Worm (Caenorhabditis elegans) whole organism, late embryonic: ENCODE measurements around the gene natc-1.

ENCODE experiments used
- C08G9.2 ChIP-seq: sonication (generic microtip); optimal IDR thresholded peaks from 2 replicates; lab custom pipeline; 2016; ENCODE audit warnings: mild to moderate bottlenecking, missing genetic modification characterization, moderate library complexity, missing compliant biosample characterization
- K02D7.2 ChIP-seq: sonication (generic microtip); optimal IDR thresholded peaks from 2 replicates; lab custom pipeline; 2017; ENCODE audit warnings: mild to moderate bottlenecking, missing genetic modification characterization, missing compliant biosample characterization
- K09A11.1 ChIP-seq: sonication (generic microtip); optimal IDR thresholded peaks from 2 replicates; lab custom pipeline; 2017; ENCODE audit warnings: antibody characterized with exemption, mild to moderate bottlenecking, missing genetic modification characterization, missing compliant biosample characterization; ENCODE audit not compliant: insufficient read depth
- Y22D7AL.16 ChIP-seq: sonication (generic microtip); optimal IDR thresholded peaks from 2 replicates; lab custom pipeline; 2016; ENCODE audit warnings: missing genetic modification characterization, missing compliant biosample characterization
- ama-1 ChIP-seq: fragments of 150-350 bp; optimal IDR thresholded peaks from 2 replicates; lab custom pipeline; 2014
- ceh-19 ChIP-seq: fragments of 200-800 bp; sonication (Bioruptor generic); optimal IDR thresholded peaks from 2 replicates; lab custom pipeline; 2018; ENCODE audit warnings: mild to moderate bottlenecking, missing genetic modification characterization, missing compliant biosample characterization
- ceh-31 ChIP-seq: sonication (generic microtip); optimal IDR thresholded peaks from 2 replicates; lab custom pipeline; 2016; ENCODE audit warnings: missing genetic modification characterization, missing compliant biosample characterization
- ceh-48 ChIP-seq: sonication (generic microtip); optimal IDR thresholded peaks from 2 replicates; lab custom pipeline; 2016; ENCODE audit warnings: missing genetic modification characterization, inconsistent platforms, missing compliant biosample characterization
- ceh-6 ChIP-seq: fragments of 200-800 bp; sonication (Bioruptor generic); optimal IDR thresholded peaks from 2 replicates; lab custom pipeline; 2018; ENCODE audit warnings: mild to moderate bottlenecking, missing genetic modification characterization, missing compliant biosample characterization
- ceh-9 ChIP-seq: sonication (generic microtip); optimal IDR thresholded peaks from 2 replicates; lab custom pipeline; 2016; ENCODE audit warnings: mild to moderate bottlenecking, missing genetic modification characterization, inconsistent platforms, missing compliant biosample characterization
- che-1 ChIP-seq: sonication (generic microtip); optimal IDR thresholded peaks from 2 replicates; lab custom pipeline; 2016; ENCODE audit warnings: mild to moderate bottlenecking, missing genetic modification characterization, missing compliant biosample characterization
- dve-1 ChIP-seq: sonication (generic microtip); optimal IDR thresholded peaks from 2 replicates; lab custom pipeline; 2017; ENCODE audit warnings: antibody characterized with exemption, mild to moderate bottlenecking, missing genetic modification characterization, missing compliant biosample characterization
- ets-4 ChIP-seq: sonication (generic microtip); optimal IDR thresholded peaks from 2 replicates; lab custom pipeline; 2016; ENCODE audit warnings: missing genetic modification characterization, missing compliant biosample characterization
- fax-1 ChIP-seq: sonication (generic microtip); optimal IDR thresholded peaks from 2 replicates; lab custom pipeline; 2016; ENCODE audit warnings: missing genotype, missing genetic modification characterization, missing compliant biosample characterization
- gmeb-2 ChIP-seq: sonication (generic microtip); optimal IDR thresholded peaks from 2 replicates; lab custom pipeline; 2016; ENCODE audit warnings: missing genetic modification characterization, inconsistent platforms, missing compliant biosample characterization
- hlh-13 ChIP-seq: fragments of 200-800 bp; sonication (Bioruptor generic); optimal IDR thresholded peaks from 2 replicates; lab custom pipeline; 2018; ENCODE audit warnings: mild to moderate bottlenecking, missing genetic modification characterization, missing compliant biosample characterization
- hlh-6 ChIP-seq: sonication (generic microtip); optimal IDR thresholded peaks from 2 replicates; lab custom pipeline; 2016; ENCODE audit warnings: missing genotype, missing genetic modification characterization, missing compliant biosample characterization
- hlh-8 ChIP-seq: sonication (generic microtip); optimal IDR thresholded peaks from 2 replicates; lab custom pipeline; 2016; ENCODE audit warnings: missing genotype, missing genetic modification characterization, missing compliant biosample characterization
- madf-2 ChIP-seq: sonication (generic microtip); optimal IDR thresholded peaks from 2 replicates; lab custom pipeline; 2017; ENCODE audit warnings: missing genetic modification characterization, missing compliant biosample characterization
- mec-3 ChIP-seq: sonication (generic microtip); optimal IDR thresholded peaks from 2 replicates; lab custom pipeline; 2016; ENCODE audit warnings: borderline replicate concordance, missing genetic modification characterization, missing compliant biosample characterization
- nhr-11 ChIP-seq: fragments of 150-350 bp; optimal IDR thresholded peaks from 2 replicates; lab custom pipeline; 2014; ENCODE audit warnings: missing biosample characterization, missing genetic modification characterization
- nhr-232 ChIP-seq: sonication (generic microtip); optimal IDR thresholded peaks from 2 replicates; lab custom pipeline; 2016; ENCODE audit warnings: missing genetic modification characterization, missing compliant biosample characterization
- npax-4 ChIP-seq: sonication (generic microtip); optimal IDR thresholded peaks from 2 replicates; lab custom pipeline; 2016; ENCODE audit warnings: missing genetic modification characterization, missing compliant biosample characterization
- odd-2 ChIP-seq: sonication (generic microtip); optimal IDR thresholded peaks from 2 replicates; lab custom pipeline; 2017; ENCODE audit warnings: antibody characterized with exemption, mild to moderate bottlenecking, missing genetic modification characterization, missing compliant biosample characterization
- pqm-1 ChIP-seq: sonication (generic microtip); optimal IDR thresholded peaks from 2 replicates; lab custom pipeline; 2016; ENCODE audit warnings: missing genetic modification characterization, missing compliant biosample characterization
- pros-1 ChIP-seq: fragments of 150-350 bp; optimal IDR thresholded peaks from 2 replicates; lab custom pipeline; 2014; ENCODE audit warnings: missing biosample characterization, missing genetic modification reagents, missing genetic modification characterization
- rnt-1 ChIP-seq: sonication (generic microtip); optimal IDR thresholded peaks from 2 replicates; lab custom pipeline; 2016; ENCODE audit warnings: missing genetic modification characterization, missing compliant biosample characterization
- sdc-2 ChIP-seq: sonication (generic microtip); optimal IDR thresholded peaks from 2 replicates; lab custom pipeline; 2016; ENCODE audit warnings: missing genotype, missing genetic modification characterization, missing compliant biosample characterization
- sox-2 ChIP-seq: fragments of 200-800 bp; sonication (Bioruptor generic); IDR thresholded peaks from 2 replicates; pipeline ENCODE4 v1.3.6; 2022; ENCODE audit warnings: missing genetic modification reagents, missing genetic modification characterization, missing compliant biosample characterization
- sox-4 ChIP-seq: sonication (generic microtip); optimal IDR thresholded peaks from 2 replicates; lab custom pipeline; 2017; ENCODE audit warnings: mild to moderate bottlenecking, missing genetic modification characterization, inconsistent platforms, missing compliant biosample characterization
- syd-9 ChIP-seq: sonication (generic microtip); optimal IDR thresholded peaks from 2 replicates; lab custom pipeline; 2016; ENCODE audit warnings: mild to moderate bottlenecking, missing genetic modification characterization, moderate library complexity, missing compliant biosample characterization
- tbx-2 ChIP-seq: sonication (generic microtip); optimal IDR thresholded peaks from 2 replicates; lab custom pipeline; 2016; ENCODE audit warnings: missing genetic modification characterization, missing compliant biosample characterization
- ttx-3 ChIP-seq: sonication (generic microtip); optimal IDR thresholded peaks from 2 replicates; lab custom pipeline; 2016; ENCODE audit warnings: missing genetic modification reagents, missing genetic modification characterization, missing compliant biosample characterization
- unc-3 ChIP-seq, 2 experiments: fragments of 200-800 bp in 1 of 2; sonication (Bioruptor generic) in 1 of 2; sonication (generic microtip) in 1 of 2; conservative IDR thresholded peaks in 1 of 2; optimal IDR thresholded peaks in 1 of 2; 2 replicates each; pipeline versions ENCODE4 v1.3.6 to Lab custom; 2016 to 2022; ENCODE audit warnings: missing compliant biosample characterization in 2 of 2, missing genetic modification characterization in 2 of 2, missing genetic modification reagents in 1 of 2
- unc-42 ChIP-seq: sonication (generic microtip); optimal IDR thresholded peaks from 2 replicates; lab custom pipeline; 2016; ENCODE audit warnings: missing genotype, missing genetic modification characterization, missing compliant biosample characterization
- unc-55 ChIP-seq: sonication (generic microtip); optimal IDR thresholded peaks from 2 replicates; lab custom pipeline; 2017; ENCODE audit warnings: missing biosample characterization, missing genetic modification reagents, missing genetic modification characterization

Gene natc-1

ce11 chrV:8470906-8471305 lies 8.7 kb downstream of the natc-1 start, which contains the start of gene gplb-1:
gplb-1 (minus strand) TSS chrV:8471242.
- TF ChIP-seq npax-4 (tag; lab: Kevin White, UChicago) (no peak), unc-42 (no peak), hlh-8 (no peak), ceh-19 (GFP tag; lab: Kevin White, UChicago) (no peak), unc-55 (no peak), ama-1 (no peak), madf-2 (tag; lab: Kevin White, UChicago) (no peak), C08G9.2 (tag; lab: Kevin White, UChicago) (no peak), nhr-232 (no peak), sdc-2 (tag; lab: Kevin White, UChicago) (no peak), sox-4 (tag; lab: Kevin White, UChicago) (no peak)

ce11 chrV:8481274-8481673 lies 19.1 kb downstream of the natc-1 start:
- no peak for TF ChIP-seq sox-2
- TF ChIP-seq madf-2 (tag; lab: Kevin White, UChicago), result no peak
- no peak for TF ChIP-seq hlh-6 (tag; lab: Kevin White, UChicago)
- no peak for TF ChIP-seq nhr-232
- TF ChIP-seq ttx-3 (tag; lab: Kevin White, UChicago), result no peak
- TF ChIP-seq unc-3 (GFP tag; conservative IDR thresholded peaks at IDR 0.05; lab: Robert Waterston, UW), result no peak
- TF ChIP-seq unc-3 (tag; optimal IDR thresholded peaks at IDR 0.05; lab: Kevin White, UChicago), result no peak
- no peak for TF ChIP-seq hlh-13 (GFP tag; lab: Kevin White, UChicago)
- TF ChIP-seq tbx-2 (tag; lab: Kevin White, UChicago), result no peak
- no peak for TF ChIP-seq sdc-2 (tag; lab: Kevin White, UChicago)
- no peak for TF ChIP-seq odd-2 (tag; lab: Kevin White, UChicago)
- no peak for TF ChIP-seq mec-3 (tag; lab: Kevin White, UChicago)
- no peak for TF ChIP-seq ceh-6 (GFP tag; lab: Kevin White, UChicago)
- TF ChIP-seq nhr-11 (tag; lab: Kevin White, UChicago), result no peak
- no peak for TF ChIP-seq fax-1
- TF ChIP-seq rnt-1 (tag; lab: Kevin White, UChicago), result no peak
- TF ChIP-seq, all 69 proteins: peak for 0

ce11 chrV:8494260-8494939 lies 32.2 kb downstream of the natc-1 start, which contains the start of gene pxn-1:
pxn-1 (plus strand) TSS chrV:8494889.
- no peak for TF ChIP-seq ets-4
- TF ChIP-seq fax-1, result no peak
- TF ChIP-seq K09A11.1 (tag; lab: Kevin White, UChicago), result no peak
- TF ChIP-seq syd-9 (tag; lab: Kevin White, UChicago), result no peak
- no peak for TF ChIP-seq ceh-31
- no peak for TF ChIP-seq C08G9.2 (tag; lab: Kevin White, UChicago)
- no peak for TF ChIP-seq pqm-1 (tag; lab: Kevin White, UChicago)
- TF ChIP-seq dve-1 (tag; lab: Kevin White, UChicago), result no peak
- TF ChIP-seq ama-1, result no peak
- TF ChIP-seq ceh-48 (tag; lab: Kevin White, UChicago), result no peak
- no peak for TF ChIP-seq ttx-3 (tag; lab: Kevin White, UChicago)
- TF ChIP-seq pros-1, result no peak
- no peak for TF ChIP-seq gmeb-2 (tag; lab: Kevin White, UChicago)
- no peak for TF ChIP-seq Y22D7AL.16 (tag; lab: Kevin White, UChicago)
- no peak for TF ChIP-seq unc-55
- TF ChIP-seq ceh-9 (tag; lab: Kevin White, UChicago), result no peak

ce11 chrV:8495106-8495505 lies 32.9 kb downstream of the natc-1 start:
- TF ChIP-seq fax-1, result no peak
- TF ChIP-seq hlh-6 (tag; lab: Kevin White, UChicago), result no peak
- TF ChIP-seq K02D7.2, result no peak
- no peak for TF ChIP-seq che-1 (tag; lab: Kevin White, UChicago)
